Worm (Caenorhabditis elegans) whole organism, L2 larva: ENCODE results near the gene H43E16.1.

ENCODE experiments used
- C34F6.9 ChIP-seq: fragments of 150-350 bp; optimal IDR thresholded peaks from 2 replicates; lab custom pipeline; 2014; ENCODE audit warnings: missing biosample characterization, missing genetic modification characterization
- F13H6.1 ChIP-seq: sonication (generic microtip); optimal IDR thresholded peaks from 2 replicates; lab custom pipeline; 2016; ENCODE audit warnings: missing genetic modification characterization, missing compliant biosample characterization
- Y55F3AM.14 ChIP-seq: fragments of 200-800 bp; sonication (Bioruptor generic); optimal IDR thresholded peaks from 2 replicates; lab custom pipeline; 2018; ENCODE audit warnings: mild to moderate bottlenecking, missing genetic modification characterization, missing compliant biosample characterization
- ZK546.5 ChIP-seq: sonication (generic microtip); optimal IDR thresholded peaks from 2 replicates; lab custom pipeline; 2017; ENCODE audit warnings: missing biosample characterization, missing genetic modification characterization
- alr-1 ChIP-seq: fragments of 150-350 bp; optimal IDR thresholded peaks from 2 replicates; lab custom pipeline; 2014; ENCODE audit warnings: missing biosample characterization, missing genetic modification characterization
- aly-2 ChIP-seq: fragments of 150-350 bp; optimal IDR thresholded peaks from 2 replicates; lab custom pipeline; 2014; ENCODE audit warnings: missing biosample characterization, missing genetic modification characterization
- blmp-1 ChIP-seq: sonication (generic microtip); optimal IDR thresholded peaks from 2 replicates; lab custom pipeline; 2017; ENCODE audit warnings: missing genetic modification characterization, mild to moderate bottlenecking, missing compliant biosample characterization, antibody characterized with exemption, moderate library complexity; ENCODE audit not compliant: insufficient read depth
- ceh-16 ChIP-seq: fragments of 150-350 bp; optimal IDR thresholded peaks from 2 replicates; lab custom pipeline; 2014; ENCODE audit warnings: missing biosample characterization, missing genetic modification characterization
- ceh-82 ChIP-seq: fragments of 150-350 bp; optimal IDR thresholded peaks from 2 replicates; lab custom pipeline; 2014; ENCODE audit warnings: missing biosample characterization, missing genetic modification characterization
- crh-2 ChIP-seq: sonication (generic microtip); optimal IDR thresholded peaks from 2 replicates; lab custom pipeline; 2017; ENCODE audit warnings: missing biosample characterization, missing genetic modification characterization
- dmd-4 ChIP-seq: sonication (generic microtip); optimal IDR thresholded peaks from 2 replicates; lab custom pipeline; 2017; ENCODE audit warnings: missing biosample characterization, missing genetic modification characterization
- elt-1 ChIP-seq: fragments of 150-350 bp; optimal IDR thresholded peaks from 2 replicates; lab custom pipeline; 2014; ENCODE audit warnings: missing biosample characterization, missing genetic modification characterization
- elt-3 ChIP-seq: sonication (generic microtip); optimal IDR thresholded peaks from 2 replicates; lab custom pipeline; 2017; ENCODE audit warnings: missing biosample characterization, missing genetic modification characterization
- fos-1 ChIP-seq: fragments of 150-350 bp; optimal IDR thresholded peaks from 2 replicates; lab custom pipeline; 2014; ENCODE audit warnings: missing biosample characterization, missing genetic modification characterization
- gmeb-1 ChIP-seq: fragments of 150-350 bp; optimal IDR thresholded peaks from 2 replicates; lab custom pipeline; 2014; ENCODE audit warnings: missing biosample characterization, missing genetic modification characterization
- lin-39 ChIP-seq: fragments of 150-350 bp; optimal IDR thresholded peaks from 2 replicates; lab custom pipeline; 2014; ENCODE audit warnings: missing biosample characterization, missing genetic modification reagents, missing genetic modification characterization
- lsy-2 ChIP-seq, 2 experiments: fragments of 150-350 bp in 1 of 2; sonication (generic microtip) in 1 of 2; optimal IDR thresholded peaks; 2 replicates each; lab custom pipeline; 2014 to 2017; ENCODE audit warnings: missing biosample characterization in 2 of 2, missing genetic modification characterization in 2 of 2
- mbf-1 ChIP-seq: sonication (generic microtip); optimal IDR thresholded peaks from 2 replicates; lab custom pipeline; 2017; ENCODE audit warnings: missing biosample characterization, missing genetic modification characterization
- nhr-10 ChIP-seq: sonication (generic microtip); optimal IDR thresholded peaks from 2 replicates; lab custom pipeline; 2017; ENCODE audit warnings: missing biosample characterization, missing genetic modification characterization
- nhr-11 ChIP-seq: fragments of 150-350 bp; optimal IDR thresholded peaks from 2 replicates; lab custom pipeline; 2014; ENCODE audit warnings: missing biosample characterization, missing genetic modification characterization
- nhr-12 ChIP-seq: fragments of 150-350 bp; optimal IDR thresholded peaks from 2 replicates; lab custom pipeline; 2014; ENCODE audit warnings: missing biosample characterization, missing genetic modification characterization
- nhr-129 ChIP-seq: fragments of 150-350 bp; optimal IDR thresholded peaks from 2 replicates; lab custom pipeline; 2014; ENCODE audit warnings: missing biosample characterization, missing genetic modification characterization
- nhr-23 ChIP-seq: fragments of 150-350 bp; optimal IDR thresholded peaks from 2 replicates; lab custom pipeline; 2014; ENCODE audit warnings: missing biosample characterization, missing genetic modification reagents, missing genetic modification characterization
- nhr-237 ChIP-seq: fragments of 150-350 bp; optimal IDR thresholded peaks from 2 replicates; lab custom pipeline; 2014; ENCODE audit warnings: missing biosample characterization, missing genetic modification characterization
- nhr-25 ChIP-seq: fragments of 150-350 bp; sonication (generic microtip); optimal IDR thresholded peaks from 3 replicates; lab custom pipeline; 2014; ENCODE audit warnings: missing biosample characterization, missing genetic modification characterization
- nhr-6 ChIP-seq: fragments of 150-350 bp; optimal IDR thresholded peaks from 2 replicates; lab custom pipeline; 2014; ENCODE audit warnings: missing biosample characterization, missing genetic modification characterization
- nhr-77 ChIP-seq: fragments of 150-350 bp; optimal IDR thresholded peaks from 2 replicates; lab custom pipeline; 2014; ENCODE audit warnings: missing biosample characterization, missing genetic modification characterization
- peb-1 ChIP-seq: fragments of 150-350 bp; optimal IDR thresholded peaks from 2 replicates; lab custom pipeline; 2014; ENCODE audit warnings: missing biosample characterization, missing genetic modification characterization
- sem-4 ChIP-seq: fragments of 150-350 bp; optimal IDR thresholded peaks from 2 replicates; lab custom pipeline; 2014; ENCODE audit warnings: missing biosample characterization, missing genetic modification reagents, missing genetic modification characterization
- skn-1 ChIP-seq: sonication (generic microtip); optimal IDR thresholded peaks from 2 replicates; lab custom pipeline; 2017; ENCODE audit warnings: missing biosample characterization, missing genetic modification characterization
- sma-3 ChIP-seq: sonication (generic microtip); optimal IDR thresholded peaks from 2 replicates; lab custom pipeline; 2016; ENCODE audit warnings: missing genetic modification reagents, missing genetic modification characterization, missing compliant biosample characterization
- sma-9 ChIP-seq, 2 experiments: fragments of 150-350 bp in 1 of 2; sonication (generic microtip) in 1 of 2; optimal IDR thresholded peaks; 2 replicates each; lab custom pipeline; 2014 to 2016; ENCODE audit warnings: missing genetic modification characterization in 2 of 2, mild to moderate bottlenecking in 1 of 2, missing biosample characterization in 1 of 2, missing compliant biosample characterization in 1 of 2, missing genetic modification reagents in 1 of 2, moderate library complexity in 1 of 2
- zag-1 ChIP-seq: fragments of 150-350 bp; optimal IDR thresholded peaks from 2 replicates; lab custom pipeline; 2014; ENCODE audit warnings: missing biosample characterization, missing genetic modification characterization
- ztf-1 ChIP-seq: fragments of 200-800 bp; sonication (Bioruptor generic); conservative IDR thresholded peaks from 2 replicates; pipeline ENCODE4 v1.3.6; 2022; ENCODE audit warnings: missing genetic modification characterization, missing compliant biosample characterization
- ztf-4 ChIP-seq: fragments of 150-350 bp; optimal IDR thresholded peaks from 2 replicates; lab custom pipeline; 2014; ENCODE audit warnings: missing biosample characterization, missing genetic modification characterization

Gene H43E16.1

ce11 chrII:6666598-6666997 lies 7.5 kb upstream of the H43E16.1 start, which contains the start of gene T19D12.1:
T19D12.1 (plus strand) TSS chrII:6666898.
- TF ChIP-seq crh-2 = no peak
- no peak for TF ChIP-seq dmd-4 (tag; lab: Kevin White, UChicago)
- no peak for TF ChIP-seq nhr-237
- TF ChIP-seq sem-4 (tag; lab: Kevin White, UChicago) = no peak
- no peak for TF ChIP-seq ceh-82 (tag; lab: Kevin White, UChicago)
- no peak for TF ChIP-seq sma-3 (GFP tag; lab: Kevin White, UChicago)
- TF ChIP-seq peb-1 (tag; lab: Kevin White, UChicago) = no peak
- TF ChIP-seq nhr-129 (tag; lab: Kevin White, UChicago) = no peak
- TF ChIP-seq sma-9 (GFP tag; optimal IDR thresholded peaks at IDR 0.05; lab: Kevin White, UChicago) = no peak
- TF ChIP-seq sma-9 (tag; optimal IDR thresholded peaks at IDR 0.05; lab: Kevin White, UChicago) = no peak
- no peak for TF ChIP-seq ZK546.5 (tag; lab: Kevin White, UChicago)
- no peak for TF ChIP-seq nhr-11 (tag; lab: Kevin White, UChicago)
- no peak for TF ChIP-seq F13H6.1
- no peak for TF ChIP-seq alr-1 (tag; lab: Kevin White, UChicago)
- TF ChIP-seq aly-2 = no peak
- TF ChIP-seq mbf-1 = no peak
- TF ChIP-seq gmeb-1 (tag; lab: Kevin White, UChicago) = no peak
- TF ChIP-seq ztf-4 (tag; lab: Kevin White, UChicago) = no peak
- no peak for TF ChIP-seq lin-39 (tag; lab: Kevin White, UChicago)
- no peak for TF ChIP-seq nhr-23 (tag; lab: Kevin White, UChicago)
- TF ChIP-seq ztf-1 (GFP tag; lab: Robert Waterston, UW) = no peak

- TF ChIP-seq nhr-237 = no peak
- TF ChIP-seq skn-1 (tag; lab: Kevin White, UChicago) = no peak
- TF ChIP-seq mbf-1 = no peak
- no peak for TF ChIP-seq zag-1 (tag; lab: Kevin White, UChicago)
- no peak for TF ChIP-seq nhr-129 (tag; lab: Kevin White, UChicago)
- no peak for TF ChIP-seq nhr-25 (tag; lab: Kevin White, UChicago)
- no peak for TF ChIP-seq lin-39 (tag; lab: Kevin White, UChicago)
- TF ChIP-seq C34F6.9 = no peak
Measured at ce11 chrII:6667534-6667933, 6.5 kb upstream of the H43E16.1 start.

- no peak for TF ChIP-seq lsy-2 (tag; optimal IDR thresholded peaks at IDR 0.05; lab: Kevin White, UChicago)
- no peak for TF ChIP-seq nhr-23 (tag; lab: Kevin White, UChicago)
- no peak for TF ChIP-seq F13H6.1
- TF ChIP-seq, all 48 proteins: peak for 0
Measured at ce11 chrII:6668496-6668895, 5.6 kb upstream of the H43E16.1 start.

ce11 chrII:6679724-6680123 lies 5.7 kb downstream of the H43E16.1 start, which contains the start of gene ift-74:
ift-74 (plus strand) TSS chrII:6680024.
- TF ChIP-seq nhr-23 (tag; lab: Kevin White, UChicago) = no peak
- TF ChIP-seq peb-1 (tag; lab: Kevin White, UChicago) = no peak
- TF ChIP-seq nhr-25 (tag; lab: Kevin White, UChicago) = no peak
- TF ChIP-seq fos-1 (tag; lab: Kevin White, UChicago) = no peak
- no peak for TF ChIP-seq nhr-6 (tag; lab: Kevin White, UChicago)
- TF ChIP-seq nhr-12 (tag; lab: Kevin White, UChicago) = no peak
- no peak for TF ChIP-seq ceh-16
- TF ChIP-seq elt-3 (tag; lab: Kevin White, UChicago) = no peak
- TF ChIP-seq lsy-2 (tag; optimal IDR thresholded peaks at IDR 0.05; lab: Kevin White, UChicago) = no peak
- TF ChIP-seq zag-1 (tag; lab: Kevin White, UChicago) = no peak
- no peak for TF ChIP-seq nhr-10 (tag; lab: Kevin White, UChicago)
- no peak for TF ChIP-seq elt-1 (tag; lab: Kevin White, UChicago)
- no peak for TF ChIP-seq nhr-77 (tag; lab: Kevin White, UChicago)
- TF ChIP-seq alr-1 (tag; lab: Kevin White, UChicago) = no peak
- no peak for TF ChIP-seq ztf-4 (tag; lab: Kevin White, UChicago)
- no peak for TF ChIP-seq blmp-1 (tag; lab: Kevin White, UChicago)
- no peak for TF ChIP-seq Y55F3AM.14 (GFP tag; lab: Kevin White, UChicago)
- TF ChIP-seq lin-39 (tag; lab: Kevin White, UChicago) = no peak
- TF ChIP-seq ceh-82 (tag; lab: Kevin White, UChicago) = no peak
